Worm (Caenorhabditis elegans) whole organism, late embryonic: ENCODE results near the gene F49E8.8.
A peak's percentile ranks its signal among the peaks of the same experiment; 100 is the strongest.

Experiments
- K02D7.2 ChIP-seq: sonication (generic microtip); optimal IDR thresholded peaks from 2 replicates; lab custom pipeline; 2017; ENCODE audit warnings: mild to moderate bottlenecking, missing genetic modification characterization, missing compliant biosample characterization
- T23F11.4 ChIP-seq: fragments of 200-800 bp; sonication (Bioruptor generic); optimal IDR thresholded peaks from 2 replicates; lab custom pipeline; 2018; ENCODE audit warnings: mild to moderate bottlenecking, missing genetic modification characterization, missing compliant biosample characterization
- Y22D7AL.16 ChIP-seq: sonication (generic microtip); optimal IDR thresholded peaks from 2 replicates; lab custom pipeline; 2016; ENCODE audit warnings: missing genetic modification characterization, missing compliant biosample characterization
- ahr-1 ChIP-seq: sonication (generic microtip); optimal IDR thresholded peaks from 2 replicates; lab custom pipeline; 2016; ENCODE audit warnings: missing genetic modification characterization, missing compliant biosample characterization
- ama-1 ChIP-seq: fragments of 150-350 bp; optimal IDR thresholded peaks from 2 replicates; lab custom pipeline; 2014
- ceh-14 ChIP-seq: sonication (generic microtip); optimal IDR thresholded peaks from 2 replicates; lab custom pipeline; 2016; ENCODE audit warnings: missing genotype, missing genetic modification characterization, missing compliant biosample characterization
- ceh-2 ChIP-seq: sonication (generic microtip); optimal IDR thresholded peaks from 2 replicates; lab custom pipeline; 2016; ENCODE audit warnings: missing genotype, missing genetic modification characterization, missing compliant biosample characterization
- ceh-24 ChIP-seq: sonication (generic microtip); optimal IDR thresholded peaks from 2 replicates; lab custom pipeline; 2016; ENCODE audit warnings: mild to moderate bottlenecking, missing genetic modification characterization, missing compliant biosample characterization
- ceh-45 ChIP-seq: fragments of 200-800 bp; sonication (Bioruptor generic); IDR thresholded peaks from 2 replicates; pipeline ENCODE4 v1.3.6; 2022; ENCODE audit warnings: missing genetic modification reagents, missing genetic modification characterization, missing compliant biosample characterization
- ceh-48 ChIP-seq: sonication (generic microtip); optimal IDR thresholded peaks from 2 replicates; lab custom pipeline; 2016; ENCODE audit warnings: missing genetic modification characterization, inconsistent platforms, missing compliant biosample characterization
- ceh-6 ChIP-seq: fragments of 200-800 bp; sonication (Bioruptor generic); optimal IDR thresholded peaks from 2 replicates; lab custom pipeline; 2018; ENCODE audit warnings: mild to moderate bottlenecking, missing genetic modification characterization, missing compliant biosample characterization
- ceh-9 ChIP-seq: sonication (generic microtip); optimal IDR thresholded peaks from 2 replicates; lab custom pipeline; 2016; ENCODE audit warnings: mild to moderate bottlenecking, missing genetic modification characterization, inconsistent platforms, missing compliant biosample characterization
- che-1 ChIP-seq: sonication (generic microtip); optimal IDR thresholded peaks from 2 replicates; lab custom pipeline; 2016; ENCODE audit warnings: mild to moderate bottlenecking, missing genetic modification characterization, missing compliant biosample characterization
- dmd-4 ChIP-seq: sonication (generic microtip); optimal IDR thresholded peaks from 2 replicates; lab custom pipeline; 2016; ENCODE audit warnings: borderline replicate concordance, missing genetic modification characterization, missing compliant biosample characterization
- dve-1 ChIP-seq: sonication (generic microtip); optimal IDR thresholded peaks from 2 replicates; lab custom pipeline; 2017; ENCODE audit warnings: antibody characterized with exemption, mild to moderate bottlenecking, missing genetic modification characterization, missing compliant biosample characterization
- elt-2 ChIP-seq: sonication (generic microtip); optimal IDR thresholded peaks from 2 replicates; lab custom pipeline; 2016; ENCODE audit warnings: missing genetic modification reagents, missing genetic modification characterization, missing compliant biosample characterization
- ets-4 ChIP-seq: sonication (generic microtip); optimal IDR thresholded peaks from 2 replicates; lab custom pipeline; 2016; ENCODE audit warnings: missing genetic modification characterization, missing compliant biosample characterization
- fkh-10 ChIP-seq: fragments of 150-350 bp; optimal IDR thresholded peaks from 2 replicates; lab custom pipeline; 2014; ENCODE audit warnings: missing biosample characterization, missing genetic modification reagents, missing genetic modification characterization
- hlh-13 ChIP-seq: fragments of 200-800 bp; sonication (Bioruptor generic); optimal IDR thresholded peaks from 2 replicates; lab custom pipeline; 2018; ENCODE audit warnings: mild to moderate bottlenecking, missing genetic modification characterization, missing compliant biosample characterization
- hlh-15 ChIP-seq: sonication (generic microtip); optimal IDR thresholded peaks from 2 replicates; lab custom pipeline; 2016; ENCODE audit warnings: missing genetic modification characterization, missing compliant biosample characterization
- hlh-30 ChIP-seq: sonication (generic microtip); optimal IDR thresholded peaks from 2 replicates; lab custom pipeline; 2017; ENCODE audit warnings: antibody characterized with exemption, missing genetic modification characterization, missing compliant biosample characterization; ENCODE audit not compliant: insufficient read depth
- hlh-6 ChIP-seq: sonication (generic microtip); optimal IDR thresholded peaks from 2 replicates; lab custom pipeline; 2016; ENCODE audit warnings: missing genotype, missing genetic modification characterization, missing compliant biosample characterization
- hlh-8 ChIP-seq: sonication (generic microtip); optimal IDR thresholded peaks from 2 replicates; lab custom pipeline; 2016; ENCODE audit warnings: missing genotype, missing genetic modification characterization, missing compliant biosample characterization
- lin-11 ChIP-seq: fragments of 200-800 bp; sonication (Bioruptor generic); optimal IDR thresholded peaks from 2 replicates; lab custom pipeline; 2018; ENCODE audit warnings: mild to moderate bottlenecking, missing genetic modification characterization, missing compliant biosample characterization
- nfya-1 ChIP-seq: sonication (generic microtip); optimal IDR thresholded peaks from 2 replicates; lab custom pipeline; 2017; ENCODE audit warnings: missing genetic modification characterization, mild to moderate bottlenecking, missing compliant biosample characterization, antibody characterized with exemption, moderate library complexity
- nhr-11 ChIP-seq: fragments of 150-350 bp; optimal IDR thresholded peaks from 2 replicates; lab custom pipeline; 2014; ENCODE audit warnings: missing biosample characterization, missing genetic modification characterization
- nhr-232 ChIP-seq: sonication (generic microtip); optimal IDR thresholded peaks from 2 replicates; lab custom pipeline; 2016; ENCODE audit warnings: missing genetic modification characterization, missing compliant biosample characterization
- npax-4 ChIP-seq: sonication (generic microtip); optimal IDR thresholded peaks from 2 replicates; lab custom pipeline; 2016; ENCODE audit warnings: missing genetic modification characterization, missing compliant biosample characterization
- odd-2 ChIP-seq: sonication (generic microtip); optimal IDR thresholded peaks from 2 replicates; lab custom pipeline; 2017; ENCODE audit warnings: antibody characterized with exemption, mild to moderate bottlenecking, missing genetic modification characterization, missing compliant biosample characterization
- pat-9 ChIP-seq: fragments of 200-800 bp; sonication (Bioruptor generic); optimal IDR thresholded peaks from 2 replicates; lab custom pipeline; 2018; ENCODE audit warnings: mild to moderate bottlenecking, missing genetic modification characterization, moderate library complexity, missing compliant biosample characterization
- pax-1 ChIP-seq: fragments of 150-350 bp; optimal IDR thresholded peaks from 2 replicates; lab custom pipeline; 2014; ENCODE audit warnings: missing biosample characterization, missing genetic modification characterization
- pha-2 ChIP-seq: sonication (generic microtip); optimal IDR thresholded peaks from 2 replicates; lab custom pipeline; 2017; ENCODE audit warnings: mild to moderate bottlenecking, missing genetic modification characterization, missing compliant biosample characterization
- pqm-1 ChIP-seq: sonication (generic microtip); optimal IDR thresholded peaks from 2 replicates; lab custom pipeline; 2016; ENCODE audit warnings: missing genetic modification characterization, missing compliant biosample characterization
- pros-1 ChIP-seq: fragments of 150-350 bp; optimal IDR thresholded peaks from 2 replicates; lab custom pipeline; 2014; ENCODE audit warnings: missing biosample characterization, missing genetic modification reagents, missing genetic modification characterization
- sdc-2 ChIP-seq: sonication (generic microtip); optimal IDR thresholded peaks from 2 replicates; lab custom pipeline; 2016; ENCODE audit warnings: missing genotype, missing genetic modification characterization, missing compliant biosample characterization
- sox-4 ChIP-seq: sonication (generic microtip); optimal IDR thresholded peaks from 2 replicates; lab custom pipeline; 2017; ENCODE audit warnings: mild to moderate bottlenecking, missing genetic modification characterization, inconsistent platforms, missing compliant biosample characterization
- ttx-3 ChIP-seq: sonication (generic microtip); optimal IDR thresholded peaks from 2 replicates; lab custom pipeline; 2016; ENCODE audit warnings: missing genetic modification reagents, missing genetic modification characterization, missing compliant biosample characterization
- unc-3 ChIP-seq, 2 experiments: fragments of 200-800 bp in 1 of 2; sonication (Bioruptor generic) in 1 of 2; sonication (generic microtip) in 1 of 2; conservative IDR thresholded peaks in 1 of 2; optimal IDR thresholded peaks in 1 of 2; 2 replicates each; pipeline versions ENCODE4 v1.3.6 to Lab custom; 2016 to 2022; ENCODE audit warnings: missing compliant biosample characterization in 2 of 2, missing genetic modification characterization in 2 of 2, missing genetic modification reagents in 1 of 2
- unc-42 ChIP-seq: sonication (generic microtip); optimal IDR thresholded peaks from 2 replicates; lab custom pipeline; 2016; ENCODE audit warnings: missing genotype, missing genetic modification characterization, missing compliant biosample characterization
- unc-86 ChIP-seq: sonication (generic microtip); optimal IDR thresholded peaks from 2 replicates; lab custom pipeline; 2016; ENCODE audit warnings: missing genetic modification characterization, missing compliant biosample characterization
- ztf-16 ChIP-seq: sonication (generic microtip); optimal IDR thresholded peaks from 2 replicates; lab custom pipeline; 2017; ENCODE audit warnings: missing genetic modification characterization, missing compliant biosample characterization

Gene F49E8.8

DNA sequence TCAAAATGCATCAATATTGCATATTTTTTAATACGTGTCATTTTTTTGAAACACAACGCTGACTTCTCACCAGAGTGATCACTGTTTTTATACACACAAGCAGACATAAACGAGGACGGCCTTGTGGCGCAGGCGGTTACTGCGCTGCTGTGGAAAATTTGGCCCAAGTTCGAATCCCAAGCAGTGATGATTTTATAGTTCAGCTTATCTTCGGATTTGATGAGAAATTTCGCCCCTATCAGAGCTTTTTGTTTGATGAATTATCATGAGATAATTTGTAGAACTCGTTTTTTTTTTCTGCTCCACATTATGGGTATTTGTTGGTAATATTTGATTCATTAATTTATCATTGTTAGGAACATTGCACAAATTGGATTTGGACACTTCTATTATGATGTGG lies 17.5 kb downstream of the F49E8.8 start (continued):
- TF ChIP-seq Y22D7AL.16 (peak; percentile 93), hlh-30 (tag; lab: Kevin White, UChicago) (peak; percentile 69), ceh-6 (peak; percentile 97), nhr-11 (tag; lab: Kevin White, UChicago) (no peak), ceh-2 (tag; lab: Kevin White, UChicago) (peak; percentile 91), nhr-232 (tag; lab: Kevin White, UChicago) (peak; percentile 92), ttx-3 (peak; percentile 92), ceh-14 (tag; lab: Kevin White, UChicago) (peak; percentile 95), K02D7.2 (tag; lab: Kevin White, UChicago) (peak; percentile 96), unc-42 (tag; lab: Kevin White, UChicago) (peak; percentile 72), ztf-16 (tag; lab: Kevin White, UChicago) (peak; percentile 97), unc-86 (tag; lab: Kevin White, UChicago) (peak; percentile 94), sox-4 (tag; lab: Kevin White, UChicago) (peak; percentile 96), ama-1 (no peak), pros-1 (tag; lab: Kevin White, UChicago) (peak; percentile 22), ceh-45 (peak; percentile 96), odd-2 (peak; percentile 64), fkh-10 (GFP tag; lab: Kevin White, UChicago) (peak; percentile 88), pat-9 (tag; lab: Kevin White, UChicago) (peak; percentile 97), ets-4 (tag; lab: Kevin White, UChicago) (peak; percentile 64), npax-4 (tag; lab: Kevin White, UChicago) (peak; percentile 94), dmd-4 (tag; lab: Kevin White, UChicago) (peak; percentile 92), lin-11 (tag; lab: Kevin White, UChicago) (peak; percentile 89), dve-1 (tag; lab: Kevin White, UChicago) (peak; percentile 97), T23F11.4 (GFP tag; lab: Kevin White, UChicago) (peak; percentile 94), ahr-1 (tag; lab: Kevin White, UChicago) (peak; percentile 91), hlh-6 (tag; lab: Kevin White, UChicago) (peak; percentile 98), pha-2 (tag; lab: Kevin White, UChicago) (peak; percentile 94), sdc-2 (tag; lab: Kevin White, UChicago) (peak; percentile 87), ceh-24 (tag; lab: Kevin White, UChicago) (peak; percentile 94), pqm-1 (tag; lab: Kevin White, UChicago) (peak; percentile 96), ceh-48 (tag; lab: Kevin White, UChicago) (peak; percentile 91), hlh-13 (GFP tag; lab: Kevin White, UChicago) (peak; percentile 96), ceh-9 (tag; lab: Kevin White, UChicago) (peak; percentile 88), nfya-1 (tag; lab: Kevin White, UChicago) (peak; percentile 82), elt-2 (peak; percentile 98), unc-3 (GFP tag; conservative IDR thresholded peaks at IDR 0.05; lab: Robert Waterston, UW) (peak; percentile 95), unc-3 (tag; optimal IDR thresholded peaks at IDR 0.05; lab: Kevin White, UChicago) (peak; percentile 94), che-1 (tag; lab: Kevin White, UChicago) (peak; percentile 95), hlh-15 (peak; percentile 93), pax-1 (tag; lab: Kevin White, UChicago) (no peak), hlh-8 (peak; percentile 85)

DNA sequence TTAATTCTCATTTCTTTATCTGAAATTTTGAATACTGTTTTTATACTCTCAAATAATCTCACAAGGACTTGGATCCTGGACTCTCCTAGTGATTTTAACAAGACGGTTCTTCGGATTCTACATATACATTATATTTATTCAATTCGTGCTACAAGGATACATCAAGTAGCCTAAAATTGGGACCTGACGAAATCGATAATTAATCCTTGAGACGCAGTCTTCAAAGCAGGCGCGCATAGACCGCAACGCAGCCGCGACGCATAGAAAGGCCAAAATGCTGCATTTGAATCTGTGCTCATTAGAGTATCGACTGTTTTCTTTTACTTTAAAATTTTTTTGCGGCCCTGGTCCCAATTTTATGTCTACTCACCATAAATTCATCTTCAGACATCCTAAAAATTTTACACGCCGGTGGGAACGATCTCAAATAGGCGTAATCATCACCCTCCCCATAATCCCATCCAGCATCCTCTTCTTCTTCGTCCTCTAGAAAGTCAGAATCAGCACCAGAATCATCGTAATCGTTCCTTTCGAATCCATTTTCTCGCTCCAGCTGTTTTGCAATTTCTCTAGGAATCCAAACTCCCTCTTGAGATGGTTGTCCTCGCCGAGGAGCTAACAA lies 18.8 kb downstream of the F49E8.8 start, which contains the start of gene cec-4:
Gene cec-4 (plus strand): TSS at position 572 of the 622 bp plus-strand sequence.
- no peak for TF ChIP-seq unc-42 (tag; lab: Kevin White, UChicago)
- peak; percentile 20 for TF ChIP-seq ceh-48 (tag; lab: Kevin White, UChicago)
